Worm (Caenorhabditis elegans) whole organism, young adult: ENCODE measurements around the gene ZK673.6.

Experiments used
- F23B12.7 ChIP-seq: sonication (generic microtip); optimal IDR thresholded peaks from 2 replicates; lab custom pipeline; 2017; ENCODE audit warnings: missing genetic modification characterization, mild to moderate bottlenecking, missing compliant biosample characterization, antibody characterized with exemption, moderate library complexity; ENCODE audit not compliant: insufficient read depth
- F37B4.10 ChIP-seq: fragments of 200-800 bp; sonication (Bioruptor generic); IDR thresholded peaks from 2 replicates; pipeline ENCODE4 v1.3.6; 2022; ENCODE audit warnings: missing genetic modification characterization, missing compliant biosample characterization
- T07F8.4 ChIP-seq: sonication (generic microtip); optimal IDR thresholded peaks from 2 replicates; lab custom pipeline; 2016; ENCODE audit warnings: mild to moderate bottlenecking, missing genetic modification characterization, moderate library complexity, missing compliant biosample characterization
- ZK185.1 ChIP-seq: sonication (generic microtip); optimal IDR thresholded peaks from 2 replicates; lab custom pipeline; 2016; ENCODE audit warnings: mild to moderate bottlenecking, missing genetic modification characterization, missing compliant biosample characterization; ENCODE audit not compliant: poor library complexity, severe bottlenecking
- akir-1 ChIP-seq: fragments of 200-800 bp; sonication (Bioruptor generic); optimal IDR thresholded peaks from 2 replicates; lab custom pipeline; 2018; ENCODE audit warnings: mild to moderate bottlenecking, missing genetic modification characterization, moderate library complexity, missing compliant biosample characterization
- ama-1 ChIP-seq, 3 experiments: fragments of 150-350 bp in 1 of 3; sonication (generic microtip) in 2 of 3; optimal IDR thresholded peaks; 2 replicates each; lab custom pipeline; 2014 to 2018; ENCODE audit warnings: missing biosample characterization in 2 of 3, missing genetic modification characterization in 2 of 3, missing genetic modification reagents in 2 of 3
- attf-5 ChIP-seq: fragments of 200-800 bp; sonication (Bioruptor generic); optimal IDR thresholded peaks from 2 replicates; lab custom pipeline; 2018; ENCODE audit warnings: mild to moderate bottlenecking, missing genetic modification characterization, missing compliant biosample characterization
- bed-2 ChIP-seq: fragments of 200-800 bp; sonication (Bioruptor generic); IDR thresholded peaks from 2 replicates; pipeline ENCODE4 v1.3.6; 2022; ENCODE audit warnings: missing genetic modification reagents, missing genetic modification characterization, missing compliant biosample characterization
- cebp-1 ChIP-seq, 2 experiments: fragments of 200-800 bp in 1 of 2; sonication (Bioruptor generic) in 1 of 2; sonication (generic microtip) in 1 of 2; IDR thresholded peaks in 1 of 2; optimal IDR thresholded peaks in 1 of 2; 2 replicates each; pipeline versions ENCODE4 v1.3.6 to Lab custom; 2017 to 2022; ENCODE audit warnings: missing compliant biosample characterization in 2 of 2, missing genetic modification characterization in 2 of 2, mild to moderate bottlenecking in 1 of 2, missing genetic modification reagents in 1 of 2, moderate library complexity in 1 of 2
- ceh-27 ChIP-seq: fragments of 200-800 bp; sonication (Bioruptor generic); optimal IDR thresholded peaks from 2 replicates; lab custom pipeline; 2018; ENCODE audit warnings: mild to moderate bottlenecking, missing genetic modification characterization, moderate library complexity, missing compliant biosample characterization
- dpl-1 ChIP-seq: fragments of 150-350 bp; optimal IDR thresholded peaks from 2 replicates; lab custom pipeline; 2014; ENCODE audit warnings: missing biosample characterization, missing genetic modification reagents, missing genetic modification characterization
- egl-18 ChIP-seq: fragments of 200-800 bp; sonication (Bioruptor generic); IDR thresholded peaks from 2 replicates; pipeline ENCODE4 v1.3.6; 2022; ENCODE audit warnings: missing genetic modification reagents, missing genetic modification characterization, missing compliant biosample characterization
- ekl-4 ChIP-seq: fragments of 200-800 bp; sonication (Bioruptor generic); IDR thresholded peaks from 2 replicates; pipeline ENCODE4 v1.3.6; 2022; ENCODE audit warnings: missing genetic modification reagents, missing genetic modification characterization, missing compliant biosample characterization
- ets-4 ChIP-seq: fragments of 200-800 bp; sonication (Bioruptor generic); optimal IDR thresholded peaks from 2 replicates; lab custom pipeline; 2018; ENCODE audit warnings: mild to moderate bottlenecking, missing genetic modification characterization, missing compliant biosample characterization
- fkh-3 ChIP-seq: sonication (generic microtip); optimal IDR thresholded peaks from 2 replicates; lab custom pipeline; 2016; ENCODE audit warnings: mild to moderate bottlenecking, missing genetic modification characterization, missing compliant biosample characterization
- hmg-20 ChIP-seq: fragments of 200-800 bp; sonication (Bioruptor generic); IDR thresholded peaks from 2 replicates; pipeline ENCODE4 v1.3.6; 2022; ENCODE audit warnings: missing genetic modification reagents, missing genetic modification characterization, missing compliant biosample characterization
- let-607 ChIP-seq, 2 experiments: fragments of 200-800 bp in 1 of 2; sonication (Bioruptor generic) in 1 of 2; sonication (generic microtip) in 1 of 2; optimal IDR thresholded peaks; 2 replicates each; lab custom pipeline; 2016 to 2018; ENCODE audit warnings: mild to moderate bottlenecking in 2 of 2, missing compliant biosample characterization in 2 of 2, missing genetic modification characterization in 2 of 2, moderate library complexity in 2 of 2, missing genotype in 1 of 2
- lin-26 ChIP-seq: fragments of 200-800 bp; sonication (Bioruptor generic); IDR thresholded peaks from 2 replicates; pipeline ENCODE4 v1.3.6; 2022; ENCODE audit warnings: missing genetic modification reagents, missing genetic modification characterization, missing compliant biosample characterization
- lin-40 ChIP-seq: sonication (generic microtip); optimal IDR thresholded peaks from 2 replicates; lab custom pipeline; 2016; ENCODE audit warnings: missing genetic modification characterization, mild to moderate bottlenecking, missing compliant biosample characterization, missing genotype, missing genetic modification reagents
- lir-1 ChIP-seq: fragments of 200-800 bp; sonication (Bioruptor generic); conservative IDR thresholded peaks from 2 replicates; pipeline ENCODE4 v1.3.6; 2022; ENCODE audit warnings: missing genetic modification reagents, missing genetic modification characterization, missing compliant biosample characterization
- madf-10 ChIP-seq: sonication (generic microtip); optimal IDR thresholded peaks from 2 replicates; lab custom pipeline; 2016; ENCODE audit warnings: mild to moderate bottlenecking, missing genetic modification characterization, missing compliant biosample characterization
- madf-3 ChIP-seq: fragments of 200-800 bp; sonication (Bioruptor generic); IDR thresholded peaks from 2 replicates; pipeline ENCODE4 v1.3.6; 2022; ENCODE audit warnings: missing genetic modification reagents, missing genetic modification characterization, missing compliant biosample characterization
- madf-8 ChIP-seq: fragments of 200-800 bp; sonication (Bioruptor generic); conservative IDR thresholded peaks from 2 replicates; pipeline ENCODE4 v1.3.6; 2022; ENCODE audit warnings: missing genetic modification reagents, missing genetic modification characterization, missing compliant biosample characterization
- mel-28 ChIP-seq: sonication (generic microtip); optimal IDR thresholded peaks from 2 replicates; lab custom pipeline; 2016; ENCODE audit warnings: borderline replicate concordance, mild to moderate bottlenecking, missing genetic modification characterization, missing compliant biosample characterization
- nfya-2 ChIP-seq: fragments of 200-800 bp; sonication (Bioruptor generic); IDR thresholded peaks from 2 replicates; pipeline ENCODE4 v1.3.6; 2022; ENCODE audit warnings: missing genetic modification reagents, missing genetic modification characterization, missing compliant biosample characterization
- nhr-80 ChIP-seq: sonication (generic microtip); optimal IDR thresholded peaks from 2 replicates; lab custom pipeline; 2016; ENCODE audit warnings: missing genetic modification characterization, missing compliant biosample characterization
- pbrm-1 ChIP-seq: fragments of 200-800 bp; sonication (Bioruptor generic); IDR thresholded peaks from 2 replicates; pipeline ENCODE4 v1.3.6; 2022; ENCODE audit warnings: missing genetic modification reagents, missing genetic modification characterization, missing compliant biosample characterization
- rcor-1 ChIP-seq: fragments of 200-800 bp; sonication (Bioruptor generic); IDR thresholded peaks from 2 replicates; pipeline ENCODE4 v1.3.6; 2022; ENCODE audit warnings: missing genetic modification reagents, missing genetic modification characterization, missing compliant biosample characterization
- rec-8 ChIP-seq, 2 experiments: sonication (generic microtip); optimal IDR thresholded peaks; 2 replicates each; lab custom pipeline; 2016; ENCODE audit warnings: mild to moderate bottlenecking in 2 of 2, missing genetic modification characterization in 2 of 2, missing genetic modification reagents in 2 of 2, missing genotype in 2 of 2, missing biosample characterization in 1 of 2, missing compliant biosample characterization in 1 of 2, moderate library complexity in 1 of 2
- sdz-38 ChIP-seq: sonication (generic microtip); optimal IDR thresholded peaks from 2 replicates; lab custom pipeline; 2016; ENCODE audit warnings: missing genotype, missing genetic modification characterization, missing compliant biosample characterization
- sea-2 ChIP-seq: fragments of 200-800 bp; sonication (Bioruptor generic); IDR thresholded peaks from 2 replicates; pipeline ENCODE4 v1.3.6; 2022; ENCODE audit warnings: missing genetic modification characterization, missing compliant biosample characterization
- somi-1 ChIP-seq: fragments of 200-800 bp; sonication (Bioruptor generic); optimal IDR thresholded peaks from 2 replicates; lab custom pipeline; 2018; ENCODE audit warnings: mild to moderate bottlenecking, missing genetic modification characterization, missing compliant biosample characterization
- tlf-1 ChIP-seq: fragments of 200-800 bp; sonication (Bioruptor generic); optimal IDR thresholded peaks from 2 replicates; lab custom pipeline; 2018; ENCODE audit warnings: mild to moderate bottlenecking, missing genetic modification characterization, missing compliant biosample characterization
- xnd-1 ChIP-seq: sonication (generic microtip); optimal IDR thresholded peaks from 2 replicates; lab custom pipeline; 2016; ENCODE audit warnings: missing genotype, missing genetic modification reagents, missing genetic modification characterization, missing compliant biosample characterization
- ztf-26 ChIP-seq: sonication (generic microtip); optimal IDR thresholded peaks from 2 replicates; lab custom pipeline; 2017; ENCODE audit warnings: missing genetic modification characterization, missing compliant biosample characterization
- ztf-3 ChIP-seq: fragments of 200-800 bp; sonication (Bioruptor generic); optimal IDR thresholded peaks from 2 replicates; lab custom pipeline; 2018; ENCODE audit warnings: mild to moderate bottlenecking, missing genetic modification characterization, missing compliant biosample characterization

ZK673.6 gene

DNA sequence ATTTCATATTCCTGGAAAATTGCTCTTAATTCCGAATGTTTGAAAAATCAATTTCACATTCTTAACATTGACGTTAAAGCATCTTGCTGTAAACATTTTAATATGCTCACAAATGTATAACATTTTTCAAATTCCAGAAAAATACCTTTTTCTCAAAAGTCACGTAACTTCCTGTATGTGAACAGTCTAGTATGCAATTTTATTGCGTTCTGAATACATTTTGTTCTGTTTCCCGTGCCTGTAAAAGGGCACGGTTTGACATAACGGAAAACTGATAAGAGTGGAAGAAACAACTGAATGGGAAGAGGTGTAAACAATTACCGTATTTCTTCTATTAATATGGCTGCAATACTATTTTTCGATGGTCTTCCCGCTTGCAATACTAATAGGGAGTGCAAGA lies 18.8 kb upstream of the ZK673.6 start:
- TF ChIP-seq nhr-80 (tag; lab: Kevin White, UChicago) (peak; percentile 10), egl-18 (GFP tag; lab: Robert Waterston, UW) (no peak)
- TF ChIP-seq, all 124 proteins: peak for 1

DNA sequence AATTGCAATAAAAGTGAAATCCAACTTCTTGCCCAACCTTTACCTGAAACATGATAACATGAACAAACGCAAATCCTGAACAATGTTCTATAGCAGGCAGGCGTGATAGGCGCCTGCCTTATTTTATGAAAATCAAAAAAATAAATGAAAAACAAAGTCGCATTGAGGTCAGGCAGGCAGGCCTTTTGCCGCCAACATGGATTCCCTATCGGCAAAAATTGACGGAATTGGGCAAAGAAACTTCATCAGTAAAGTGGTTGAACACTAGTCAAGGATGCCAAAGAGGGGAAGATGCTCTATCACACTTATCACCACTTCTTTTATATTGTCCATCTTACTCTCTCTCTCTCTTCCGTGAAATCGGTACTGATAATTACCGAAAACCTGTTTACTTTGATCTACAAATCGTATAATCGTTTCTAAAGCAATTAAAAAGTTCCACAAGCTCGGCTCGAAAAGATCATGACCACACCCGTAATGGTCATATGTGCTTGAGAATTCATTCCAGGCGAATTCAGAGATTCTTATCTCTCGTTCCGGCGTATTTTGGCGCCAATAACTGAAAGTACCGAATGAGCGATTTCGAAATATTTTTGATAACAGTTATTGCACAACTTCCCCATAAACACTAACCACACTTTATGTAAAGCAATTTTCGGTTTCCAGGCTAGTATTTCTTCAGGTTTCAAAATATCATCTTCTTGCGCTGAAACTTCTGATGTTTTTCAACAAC lies 17.9 kb upstream of the ZK673.6 start, which contains the start of the genes clec-60 and ZK666.11:
TSS of gene clec-60 (minus strand) at position 51 of the 733 bp plus-strand sequence.
TSS of gene ZK666.11 (plus strand) at position 699 of the 733 bp plus-strand sequence.
- TF ChIP-seq ceh-27 (GFP tag; lab: Kevin White, UChicago) (no peak), madf-3 (GFP tag; lab: Robert Waterston, UW) (no peak), cebp-1 (GFP tag; IDR thresholded peaks at IDR 0.05; lab: Robert Waterston, UW) (0 out of 2 replicates have a peak, but pooled peaks have one; percentile 49), cebp-1 (tag; optimal IDR thresholded peaks at IDR 0.05; lab: Kevin White, UChicago) (no peak), rec-8 (tag; optimal IDR thresholded peaks at IDR 0.05; lab: Kevin White, UChicago) (no peak), rcor-1 (GFP tag; lab: Robert Waterston, UW) (no peak), nhr-80 (tag; lab: Kevin White, UChicago) (peak; percentile 6)

ce11 chrII:10480043-10480442 lies 15.9 kb upstream of the ZK673.6 start:
- TF ChIP-seq F23B12.7 (tag; lab: Kevin White, UChicago) (no peak), ekl-4 (no peak), ztf-26 (tag; lab: Kevin White, UChicago) (no peak), attf-5 (GFP tag; lab: Kevin White, UChicago) (no peak), ets-4 (GFP tag; lab: Kevin White, UChicago) (no peak), pbrm-1 (GFP tag; lab: Robert Waterston, UW) (no peak)

- TF ChIP-seq lir-1 (GFP tag; lab: Robert Waterston, UW): no peak
- no peak for TF ChIP-seq lin-40 (tag; lab: Kevin White, UChicago)
- no peak for TF ChIP-seq ZK185.1
- TF ChIP-seq sdz-38 (tag; lab: Kevin White, UChicago): no peak
- TF ChIP-seq F37B4.10 (GFP tag; lab: Robert Waterston, UW): no peak
- no peak for TF ChIP-seq tlf-1 (GFP tag; lab: Kevin White, UChicago)
- TF ChIP-seq, all 124 proteins: peak for 0
These were observed 15.2 kb upstream of the ZK673.6 start, which contains the start of gene clec-59 for ce11 chrII:10479348-10479747. TSS of gene clec-59 (minus strand) at chrII:10479448.

DNA sequence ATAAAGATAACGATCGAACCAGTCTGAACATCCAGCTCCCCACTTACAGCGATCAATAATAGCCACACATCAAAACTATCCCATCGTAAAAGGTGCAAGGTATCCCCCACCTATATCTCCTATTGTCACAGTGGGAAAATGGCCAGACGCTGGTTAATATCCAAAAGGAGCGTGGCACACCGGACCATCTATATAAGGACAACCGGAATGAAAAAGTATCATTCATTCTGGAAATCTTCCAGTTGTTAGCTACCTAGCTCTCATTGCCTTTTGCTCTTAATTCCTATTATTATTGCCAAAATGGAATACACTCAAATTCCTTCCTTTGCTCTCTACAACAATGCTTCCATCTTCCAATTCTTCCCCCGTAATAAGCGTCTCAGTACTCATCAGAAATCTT lies 12.8 kb upstream of the ZK673.6 start, which contains the start of gene ZK666.4:
TSS of gene ZK666.4 (plus strand) at position 301 of the 400 bp plus-strand sequence.
- TF ChIP-seq lin-26 (GFP tag; lab: Robert Waterston, UW): no peak
- no peak for TF ChIP-seq let-607 (tag; optimal IDR thresholded peaks at IDR 0.05; lab: Kevin White, UChicago)
- TF ChIP-seq hmg-20 (GFP tag; lab: Robert Waterston, UW): no peak
- TF ChIP-seq somi-1 (GFP tag; lab: Kevin White, UChicago): no peak
- TF ChIP-seq, all 124 proteins: peak for 0

DNA sequence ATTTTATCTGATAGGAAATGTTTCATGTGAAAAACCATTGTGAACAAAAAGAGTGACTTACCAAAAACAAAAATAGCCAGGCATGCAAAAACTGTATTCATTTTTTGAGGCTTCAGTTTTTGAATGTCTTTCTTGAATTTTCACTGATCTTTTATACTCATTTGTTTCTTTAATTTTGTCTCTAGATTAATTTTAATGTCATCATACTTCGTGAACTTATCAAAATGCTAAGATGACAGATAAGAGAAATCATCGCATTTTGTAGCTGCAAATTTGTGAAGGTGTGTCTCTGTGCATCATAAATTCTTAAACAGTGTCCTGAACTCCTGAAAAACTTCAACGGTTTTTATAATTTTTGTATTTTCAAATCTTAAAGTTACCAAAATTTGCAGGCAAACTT lies 11.9 kb upstream of the ZK673.6 start, which contains the start of gene clec-58:
TSS of gene clec-58 (minus strand) at position 101 of the 400 bp plus-strand sequence.
- TF ChIP-seq sea-2 (GFP tag; lab: Robert Waterston, UW) (no peak), lin-40 (tag; lab: Kevin White, UChicago) (no peak), ama-1 (optimal IDR thresholded peaks at IDR 0.05; lab: Kevin White, UChicago) (no peak), ama-1 (GFP tag; optimal IDR thresholded peaks at IDR 0.05; lab: Kevin White, UChicago) (no peak), akir-1 (GFP tag; lab: Kevin White, UChicago) (no peak), bed-2 (no peak), T07F8.4 (tag; lab: Kevin White, UChicago) (no peak), xnd-1 (tag; lab: Kevin White, UChicago) (no peak), lin-26 (GFP tag; lab: Robert Waterston, UW) (no peak), mel-28 (tag; lab: Kevin White, UChicago) (no peak), egl-18 (GFP tag; lab: Robert Waterston, UW) (no peak), madf-10 (tag; lab: Kevin White, UChicago) (no peak), let-607 (tag; optimal IDR thresholded peaks at IDR 0.05; lab: Kevin White, UChicago) (no peak), madf-8 (GFP tag; lab: Robert Waterston, UW) (no peak), pbrm-1 (GFP tag; lab: Robert Waterston, UW) (no peak), dpl-1 (GFP tag; lab: Kevin White, UChicago) (no peak), ztf-3 (GFP tag; lab: Kevin White, UChicago) (no peak), nfya-2 (GFP tag; lab: Robert Waterston, UW) (no peak), fkh-3 (tag; lab: Kevin White, UChicago) (no peak)
